Worm (Caenorhabditis elegans): ENCODE data around the gene nlp-57.

ce11 chrX:11286246-11286645 lies 30.6 kb upstream of the nlp-57 start, which contains the start of gene F38B2.3:
- TF ChIP-seq fkh-10 (GFP tag; optimal IDR thresholded peaks at IDR 0.05) (no peak), aly-2 (tag; optimal IDR thresholded peaks at IDR 0.05) (no peak), ama-1 (optimal IDR thresholded peaks at IDR 0.05) (no peak), alr-1 (tag; optimal IDR thresholded peaks at IDR 0.05; ENCODE audit: borderline replicate concordance) (no peak), fos-1 (tag; optimal IDR thresholded peaks at IDR 0.05) (no peak), ztf-4 (tag; optimal IDR thresholded peaks at IDR 0.05) (no peak), tbx-2 (tag; optimal IDR thresholded peaks at IDR 0.05) (no peak), nhr-11 (tag; optimal IDR thresholded peaks at IDR 0.05) (no peak), C34B4.2 (tag; optimal IDR thresholded peaks at IDR 0.05) (no peak), ztf-11 (tag; optimal IDR thresholded peaks at IDR 0.05) (no peak), nhr-77 (tag; optimal IDR thresholded peaks at IDR 0.05) (no peak), lir-3 (tag; optimal IDR thresholded peaks at IDR 0.05; ENCODE audit: poor library complexity) (no peak), unc-62 (GFP tag; optimal IDR thresholded peaks at IDR 0.05) (no peak), pqm-1 (tag; optimal IDR thresholded peaks at IDR 0.05) (no peak)
